Worm (Caenorhabditis elegans) whole organism, L2 larva: ENCODE results near the gene ttr-43.

ENCODE experiments used
- F13H6.1 ChIP-seq: sonication (generic microtip); optimal IDR thresholded peaks from 2 replicates; lab custom pipeline; 2016; ENCODE audit warnings: missing genetic modification characterization, missing compliant biosample characterization
- ama-1 ChIP-seq: fragments of 150-350 bp; optimal IDR thresholded peaks from 2 replicates; lab custom pipeline; 2018; ENCODE audit warnings: inconsistent platforms
- ceh-16 ChIP-seq: fragments of 150-350 bp; optimal IDR thresholded peaks from 2 replicates; lab custom pipeline; 2014; ENCODE audit warnings: missing biosample characterization, missing genetic modification characterization
- crh-2 ChIP-seq: sonication (generic microtip); optimal IDR thresholded peaks from 2 replicates; lab custom pipeline; 2017; ENCODE audit warnings: missing biosample characterization, missing genetic modification characterization
- gmeb-1 ChIP-seq: fragments of 150-350 bp; optimal IDR thresholded peaks from 2 replicates; lab custom pipeline; 2014; ENCODE audit warnings: missing biosample characterization, missing genetic modification characterization
- lin-11 ChIP-seq: fragments of 150-350 bp; sonication (generic microtip); optimal IDR thresholded peaks from 2 replicates; lab custom pipeline; 2014; ENCODE audit warnings: missing biosample characterization, missing genetic modification characterization, inconsistent platforms, mixed read lengths
- lsy-2 ChIP-seq, 2 experiments: fragments of 150-350 bp in 1 of 2; sonication (generic microtip) in 1 of 2; optimal IDR thresholded peaks; 2 replicates each; lab custom pipeline; 2014 to 2017; ENCODE audit warnings: missing biosample characterization in 2 of 2, missing genetic modification characterization in 2 of 2
- mbf-1 ChIP-seq: sonication (generic microtip); optimal IDR thresholded peaks from 2 replicates; lab custom pipeline; 2017; ENCODE audit warnings: missing biosample characterization, missing genetic modification characterization
- nhr-11 ChIP-seq: fragments of 150-350 bp; optimal IDR thresholded peaks from 2 replicates; lab custom pipeline; 2014; ENCODE audit warnings: missing biosample characterization, missing genetic modification characterization
- nhr-21 ChIP-seq: fragments of 150-350 bp; optimal IDR thresholded peaks from 2 replicates; lab custom pipeline; 2014; ENCODE audit warnings: missing biosample characterization, missing genetic modification characterization
- sem-4 ChIP-seq: fragments of 150-350 bp; optimal IDR thresholded peaks from 2 replicates; lab custom pipeline; 2014; ENCODE audit warnings: missing biosample characterization, missing genetic modification reagents, missing genetic modification characterization
- skn-1 ChIP-seq: sonication (generic microtip); optimal IDR thresholded peaks from 2 replicates; lab custom pipeline; 2017; ENCODE audit warnings: missing biosample characterization, missing genetic modification characterization
- snpc-4 ChIP-seq: fragments of 150-350 bp; optimal IDR thresholded peaks from 2 replicates; lab custom pipeline; 2014; ENCODE audit warnings: missing biosample characterization, missing genetic modification characterization

- TF ChIP-seq mbf-1 (tag; lab: Kevin White, UChicago), result no peak
- no peak for TF ChIP-seq F13H6.1 (tag; lab: Kevin White, UChicago)
- TF ChIP-seq skn-1 (tag; lab: Kevin White, UChicago), result no peak
- TF ChIP-seq lsy-2 (tag; optimal IDR thresholded peaks at IDR 0.05; lab: Kevin White, UChicago), result no peak
- TF ChIP-seq sem-4 (tag; lab: Kevin White, UChicago), result no peak
- TF ChIP-seq ama-1 (lab: Kevin White, UChicago), result no peak
- no peak for TF ChIP-seq nhr-11 (tag; lab: Kevin White, UChicago)
- TF ChIP-seq lin-11 (tag; lab: Kevin White, UChicago), result no peak
- no peak for TF ChIP-seq snpc-4
- TF ChIP-seq ceh-16 (tag; lab: Kevin White, UChicago), result no peak
- TF ChIP-seq nhr-21 (tag; lab: Kevin White, UChicago), result no peak
- TF ChIP-seq crh-2, result no peak
- TF ChIP-seq gmeb-1, result no peak
These were observed 2.5 kb downstream of the ttr-43 start, which contains the start of gene C14C10.1 for ce11 chrV:12588030-12588429.
